Fruit fly (Drosophila melanogaster): Measurements from ENCODE around the gene CG34357.

CG34357 gene

DNA sequence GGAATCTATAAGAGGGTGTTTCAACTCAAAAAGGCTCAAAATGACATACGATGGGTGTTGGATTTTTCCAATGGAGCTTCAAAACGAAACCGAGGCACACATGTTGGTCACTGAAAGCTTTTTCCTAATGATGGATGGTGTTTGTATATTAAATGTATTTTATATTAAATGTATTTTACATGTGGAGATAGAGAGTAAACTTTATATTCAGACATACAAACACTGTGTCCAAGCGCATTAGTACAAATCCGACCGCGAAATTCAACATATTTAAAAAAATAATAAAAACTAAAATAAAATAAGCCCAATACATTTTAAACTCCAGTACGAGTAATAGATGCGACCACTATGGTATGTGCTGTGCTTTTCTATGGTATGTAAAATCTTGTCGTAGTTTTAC lies 16.8 kb downstream of the CG34357 start, which contains the start of gene Mur82C:
Gene Mur82C, plus strand, starts transcription at position 301 of the 400 bp plus-strand sequence.
- TF ChIP-seq kay (GFP tag; ENCODE audit: borderline replicate concordance) (no peak), tj (GFP tag; optimal IDR thresholded peaks at IDR 0.05) (no peak), CG5204 (GFP tag; optimal IDR thresholded peaks at IDR 0.05) (no peak), CG33017 (tag; optimal IDR thresholded peaks at IDR 0.05) (no peak), CG14711 (tag; optimal IDR thresholded peaks at IDR 0.05) (no peak)

DNA sequence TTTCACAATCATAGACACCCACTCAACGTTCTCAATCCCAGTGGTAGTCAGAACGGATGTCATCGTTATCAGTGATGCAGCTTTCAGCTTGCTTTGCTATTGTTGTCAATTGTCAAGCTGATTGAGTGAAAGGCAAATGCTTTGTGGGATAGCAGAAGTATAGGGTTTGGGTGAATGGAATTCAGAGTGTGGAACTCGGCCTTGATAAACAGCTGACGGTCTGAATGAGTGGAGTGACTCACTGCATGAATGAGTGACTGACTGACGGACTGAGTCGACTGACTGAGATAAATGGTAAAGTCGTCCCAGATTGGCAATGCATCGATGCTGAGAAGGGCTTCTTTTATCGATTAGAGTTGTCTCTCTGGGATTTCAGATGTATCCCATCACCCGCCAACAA lies 26.9 kb downstream of the CG34357 start:
- TF ChIP-seq CG7045 (GFP tag; optimal IDR thresholded peaks at IDR 0.05): no peak
- TF ChIP-seq Mnt (GFP tag; optimal IDR thresholded peaks at IDR 0.05): no peak
- no peak for TF ChIP-seq CG14711 (tag; optimal IDR thresholded peaks at IDR 0.05)
- TF ChIP-seq CG5204 (GFP tag; optimal IDR thresholded peaks at IDR 0.05): no peak

- TF ChIP-seq toe (GFP tag; optimal IDR thresholded peaks at IDR 0.05) (no peak), CG7101 (tag; optimal IDR thresholded peaks at IDR 0.05) (no peak), CG1620 (GFP tag; optimal IDR thresholded peaks at IDR 0.05) (no peak), CG14711 (tag; optimal IDR thresholded peaks at IDR 0.05) (no peak), CG5204 (GFP tag; optimal IDR thresholded peaks at IDR 0.05) (no peak), CG12768 (GFP tag; optimal IDR thresholded peaks at IDR 0.05) (no peak), cnc (optimal IDR thresholded peaks at IDR 0.05) (no peak)
Measured at dm6 chr3R:4524144-4524784, 33.6 kb downstream of the CG34357 start.

DNA sequence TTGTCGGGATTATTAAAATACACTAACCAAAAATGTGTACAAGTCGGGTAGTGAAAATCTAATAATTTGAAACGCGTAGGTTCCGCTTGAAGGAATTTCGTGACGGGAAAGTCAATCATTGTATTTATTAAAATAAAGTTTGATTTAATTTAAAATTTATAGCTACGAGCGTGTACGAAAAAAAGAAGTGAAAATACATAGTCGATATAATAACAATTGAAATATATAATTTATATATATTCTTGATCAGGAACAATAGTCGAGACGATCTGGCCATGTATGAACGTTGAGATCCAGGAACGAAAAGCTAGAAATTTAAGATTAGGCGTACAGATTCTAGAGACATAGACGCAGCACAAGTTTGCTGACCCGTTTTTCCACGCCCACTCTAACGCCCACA lies 51.6 kb downstream of the CG34357 start, which contains the start of gene CG34425:
Gene CG34425, minus strand, starts transcription at position 101 of the 400 bp plus-strand sequence.
- TF ChIP-seq CG7101 (tag; optimal IDR thresholded peaks at IDR 0.05) (no peak), bab1 (GFP tag; optimal IDR thresholded peaks at IDR 0.05) (no peak)

DNA sequence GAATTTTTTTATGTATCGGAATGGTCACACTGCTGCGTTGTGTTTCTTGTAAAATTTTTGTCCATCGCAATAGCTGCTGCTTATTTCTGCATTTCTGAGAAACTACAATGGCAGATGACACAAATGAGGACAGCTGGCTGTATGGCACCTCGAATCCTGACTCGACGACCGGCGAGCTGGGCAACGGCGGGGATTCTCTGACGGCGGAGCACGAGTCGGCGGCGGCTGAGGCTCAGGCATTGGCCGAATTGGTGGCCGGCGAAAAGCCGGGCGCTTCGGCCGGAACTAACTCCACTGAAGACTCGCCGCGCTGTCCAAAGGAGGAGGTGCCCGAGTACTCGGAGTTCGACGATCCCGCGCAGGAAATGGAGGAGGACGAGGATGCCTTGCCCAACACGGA lies 72.9 kb downstream of the CG34357 start, which contains the start of gene Fip1:
Gene Fip1, plus strand, starts transcription at position 10 of the 400 bp plus-strand sequence.
- TF ChIP-seq cnc (optimal IDR thresholded peaks at IDR 0.05) (no peak), Mnt (GFP tag; optimal IDR thresholded peaks at IDR 0.05) (no peak), kay (GFP tag; ENCODE audit: borderline replicate concordance) (no peak)

DNA sequence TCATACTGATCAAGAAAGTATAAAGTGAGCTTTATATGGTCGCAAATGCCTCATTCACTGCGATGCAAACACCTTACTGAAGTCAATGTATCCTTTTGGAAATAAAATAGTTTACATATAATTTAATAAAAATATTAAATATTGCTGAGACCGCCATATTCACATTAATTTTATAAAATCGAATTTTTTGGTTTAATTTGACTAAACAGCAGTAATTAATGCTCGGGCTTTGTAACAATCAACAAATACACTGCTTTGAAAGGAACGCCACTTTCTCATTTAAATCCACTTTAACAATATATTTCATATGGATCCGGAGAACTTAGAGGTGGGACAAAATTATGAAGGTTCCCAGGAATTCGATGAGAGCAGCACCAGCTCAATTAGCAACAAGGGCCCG lies 77.4 kb downstream of the CG34357 start, which contains the start of gene sac:
Gene sac, plus strand, starts transcription at position 301 of the 400 bp plus-strand sequence.
- TF ChIP-seq CG14711 (tag; optimal IDR thresholded peaks at IDR 0.05) (no peak), ovo (GFP tag; optimal IDR thresholded peaks at IDR 0.05) (no peak), cic (GFP tag; optimal IDR thresholded peaks at IDR 0.05) (no peak), Mnt (GFP tag; optimal IDR thresholded peaks at IDR 0.05) (no peak), kay (GFP tag; ENCODE audit: borderline replicate concordance) (no peak), CG33017 (tag; optimal IDR thresholded peaks at IDR 0.05) (no peak), CG11617 (GFP tag; optimal IDR thresholded peaks at IDR 0.05) (no peak)

dm6 chr3R:4479038-4479988 lies 78.6 kb downstream of the CG34357 start, which contains the start of gene CG31523:
CG31523 (minus strand) TSS chr3R:4479207.
- TF ChIP-seq cic (GFP tag; optimal IDR thresholded peaks at IDR 0.05) (no peak), cnc (optimal IDR thresholded peaks at IDR 0.05) (peak; percentile 60 to 68), tj (GFP tag; optimal IDR thresholded peaks at IDR 0.05) (peak; percentile 86), kay (GFP tag; ENCODE audit: borderline replicate concordance) (peak; percentile 94), Clk (GFP tag; optimal IDR thresholded peaks at IDR 0.05) (no peak)

DNA sequence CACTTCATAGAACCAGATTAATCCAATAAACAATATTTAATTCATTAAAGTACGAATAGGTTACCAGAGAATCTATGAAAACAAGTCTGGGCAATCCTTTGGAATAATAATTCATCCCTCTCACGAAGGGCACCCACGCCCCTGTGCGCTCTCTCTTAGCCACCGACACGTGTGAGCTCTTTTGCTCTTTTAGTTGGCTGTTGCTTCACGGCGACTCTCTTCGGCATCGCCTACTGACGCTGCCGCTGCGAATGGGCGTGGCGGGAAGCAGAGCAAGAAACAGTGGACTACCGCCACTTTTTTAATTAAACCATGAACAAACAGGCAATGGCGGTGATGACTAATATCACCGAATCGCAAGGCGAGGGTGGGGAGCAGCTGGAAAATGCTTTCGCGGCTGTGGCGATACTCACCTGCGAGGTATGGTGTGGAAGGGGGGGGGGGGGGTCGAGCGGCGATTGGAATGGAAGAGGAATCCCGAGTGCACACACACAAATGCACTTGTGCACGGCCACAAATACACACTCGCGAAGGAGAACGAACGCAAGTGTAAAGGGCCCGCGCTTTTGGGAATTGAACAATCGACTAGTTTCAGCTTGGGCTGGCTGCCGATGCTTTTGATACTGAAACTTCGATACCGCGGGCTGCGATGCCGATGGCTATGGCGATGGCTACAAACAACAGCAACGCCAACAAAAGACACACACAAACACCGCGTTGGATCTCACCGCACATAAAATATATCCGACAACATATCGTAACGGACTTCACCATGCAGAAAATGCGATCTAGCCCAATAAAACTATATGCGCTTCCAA lies 79.4 kb downstream of the CG34357 start:
- TF ChIP-seq cic (GFP tag; optimal IDR thresholded peaks at IDR 0.05): peak; percentile 56
- peak; percentile 42 for TF ChIP-seq pad (GFP tag; optimal IDR thresholded peaks at IDR 0.05)
- TF ChIP-seq CG1620 (GFP tag; optimal IDR thresholded peaks at IDR 0.05): peak; percentile 63
- TF ChIP-seq bab1 (GFP tag; optimal IDR thresholded peaks at IDR 0.05): peak; percentile 84
- TF ChIP-seq Mnt (GFP tag; optimal IDR thresholded peaks at IDR 0.05): peak; percentile 84
- TF ChIP-seq ovo (GFP tag; optimal IDR thresholded peaks at IDR 0.05): peak; percentile 11
- TF ChIP-seq toe (GFP tag; optimal IDR thresholded peaks at IDR 0.05): peak; percentile 57
- TF ChIP-seq CG11617 (GFP tag; optimal IDR thresholded peaks at IDR 0.05): peak; percentile 82
- TF ChIP-seq Hr96 (GFP tag; optimal IDR thresholded peaks at IDR 0.05): peak; percentile 69
- peak; percentile 79 for TF ChIP-seq CG14711 (tag; optimal IDR thresholded peaks at IDR 0.05)
- TF ChIP-seq kay (GFP tag; ENCODE audit: borderline replicate concordance): peak; percentile 91
- no peak for TF ChIP-seq Crg-1 (GFP tag; optimal IDR thresholded peaks at IDR 0.05)
- no peak for TF ChIP-seq cnc (optimal IDR thresholded peaks at IDR 0.05)
- TF ChIP-seq CG5204 (GFP tag; optimal IDR thresholded peaks at IDR 0.05): peak; percentile 75
- TF ChIP-seq Clk (GFP tag; optimal IDR thresholded peaks at IDR 0.05): peak; percentile 7
- TF ChIP-seq CG33017 (tag; optimal IDR thresholded peaks at IDR 0.05): peak; percentile 76
- TF ChIP-seq CG7101 (tag; optimal IDR thresholded peaks at IDR 0.05): peak; percentile 83
- peak; percentile 65 for TF ChIP-seq CG7045 (GFP tag; optimal IDR thresholded peaks at IDR 0.05)
- TF ChIP-seq tj (GFP tag; optimal IDR thresholded peaks at IDR 0.05): peak; percentile 70
- peak; percentile 61 for TF ChIP-seq CG12768 (GFP tag; optimal IDR thresholded peaks at IDR 0.05)

All from whole organism, adult.